Worm (Caenorhabditis elegans): ENCODE measurements around the gene F11A10.6.

Gene F11A10.6

ce11 chrIV:12046524-12047203 is 42.8 kb downstream of the F11A10.6 start, which contains the start of gene T12G3.2:
Gene T12G3.2 (minus strand): TSS chrIV:12046967.
- no peak for TF ChIP-seq him-1 (tag; optimal IDR thresholded peaks at IDR 0.05)
- no peak for TF ChIP-seq dao-5 (tag; optimal IDR thresholded peaks at IDR 0.05)
- TF ChIP-seq W03F9.2 (tag; optimal IDR thresholded peaks at IDR 0.05) = no peak

ce11 chrIV:12044844-12045738 is 44.4 kb downstream of the F11A10.6 start:
- TF ChIP-seq W03F9.2 (tag; optimal IDR thresholded peaks at IDR 0.05) (no peak), dao-5 (tag; optimal IDR thresholded peaks at IDR 0.05) (no peak), him-1 (tag; optimal IDR thresholded peaks at IDR 0.05) (no peak)

ce11 chrIV:12043054-12043453 is 46.4 kb downstream of the F11A10.6 start:
- TF ChIP-seq him-1 (tag; optimal IDR thresholded peaks at IDR 0.05) = no peak
- TF ChIP-seq W03F9.2 (tag; optimal IDR thresholded peaks at IDR 0.05) = no peak
- no peak for TF ChIP-seq dao-5 (tag; optimal IDR thresholded peaks at IDR 0.05)

DNA sequence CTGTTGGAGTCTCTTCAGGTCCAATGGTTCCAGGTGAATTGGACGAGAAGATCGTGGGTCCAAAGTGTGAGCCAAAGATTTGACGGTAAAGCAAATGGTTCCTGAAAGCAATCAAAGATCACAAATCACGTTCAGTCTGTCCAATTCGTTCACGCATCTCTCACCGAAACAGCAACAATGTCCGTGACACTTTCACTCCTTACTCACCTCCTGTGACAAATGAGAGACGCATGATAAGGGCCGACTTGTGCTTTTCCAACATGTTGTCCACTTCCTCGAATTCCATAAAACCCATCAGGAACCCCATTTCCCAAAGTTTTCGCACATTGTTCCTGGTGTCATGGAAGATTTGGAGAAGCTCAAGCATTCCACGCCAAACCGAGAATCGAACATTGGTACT is 49.0 kb downstream of the F11A10.6 start:
- TF ChIP-seq W03F9.2 (tag; optimal IDR thresholded peaks at IDR 0.05) (no peak), him-1 (tag; optimal IDR thresholded peaks at IDR 0.05) (no peak), dao-5 (tag; optimal IDR thresholded peaks at IDR 0.05) (no peak)

Data from whole organism, L4/young adult.